Worm (Caenorhabditis elegans) whole organism, L4/young adult: ENCODE data around the gene F18A12.2.

Experiments
- W03F9.2 ChIP-seq: fragments of 150-350 bp; optimal IDR thresholded peaks from 2 replicates; lab custom pipeline; 2014; ENCODE audit warnings: missing biosample characterization, missing genetic modification characterization
- dao-5 ChIP-seq: sonication (generic microtip); optimal IDR thresholded peaks from 2 replicates; lab custom pipeline; 2016; ENCODE audit warnings: missing genotype, missing genetic modification characterization, moderate library complexity, missing compliant biosample characterization
- him-1 ChIP-seq: sonication (generic microtip); optimal IDR thresholded peaks from 2 replicates; lab custom pipeline; 2016; ENCODE audit warnings: missing genotype, missing genetic modification reagents, missing genetic modification characterization, missing compliant biosample characterization

DNA sequence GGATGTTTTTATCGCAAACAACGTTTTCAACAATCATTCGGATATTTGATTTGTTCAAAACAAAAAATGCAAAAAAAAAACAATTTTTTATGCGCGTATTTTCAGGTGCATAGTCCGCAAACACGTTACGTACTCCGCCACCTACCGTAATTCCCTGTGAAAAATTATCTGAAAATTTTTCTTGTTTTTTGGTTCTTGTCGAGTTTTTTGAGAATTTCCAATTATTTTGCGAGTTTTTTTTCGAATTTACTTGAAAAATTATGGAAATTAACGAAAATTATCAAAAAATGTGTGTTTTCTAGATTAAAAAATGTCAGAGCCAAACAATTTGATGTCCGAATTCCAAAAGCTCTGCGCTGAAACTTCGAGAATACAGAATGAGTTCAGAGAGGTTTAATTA, 37.8 kb downstream of the F18A12.2 start, which contains the start of gene C16C8.12:
- TF ChIP-seq W03F9.2 (tag; lab: Kevin White, UChicago) (no peak), him-1 (tag; lab: Kevin White, UChicago) (no peak), dao-5 (tag; lab: Kevin White, UChicago) (no peak)
